Fruit fly (Drosophila melanogaster) whole organism, embryonic: Measurements from ENCODE around the gene Dh31.

ENCODE experiments used
- Ada2b ChIP-seq: fragments of 200-800 bp; sonication (Bioruptor generic); IDR thresholded peaks from 2 replicates; pipeline ENCODE4 v1.3.6; 2022; ENCODE audit warnings: missing biosample characterization, missing genetic modification characterization
- CG1024 ChIP-seq: fragments of 200-800 bp; sonication (Bioruptor generic); IDR thresholded peaks from 2 replicates; pipeline ENCODE4 v1.3.6; 2022; ENCODE audit warnings: missing biosample characterization, missing genetic modification characterization
- CG10321 ChIP-seq: fragments of 200-800 bp; sonication (Bioruptor generic); IDR thresholded peaks from 2 replicates; pipeline ENCODE4 v1.3.6; 2022; ENCODE audit warnings: missing biosample characterization, missing genetic modification characterization
- CG12219 ChIP-seq: fragments of 200-800 bp; sonication (Bioruptor generic); optimal IDR thresholded peaks from 3 replicates; lab custom pipeline; 2018; ENCODE audit warnings: missing biosample characterization, mild to moderate bottlenecking, missing genetic modification characterization
- CG13775 ChIP-seq: fragments of 200-800 bp; sonication (Bioruptor generic); optimal IDR thresholded peaks from 3 replicates; lab custom pipeline; 2017; ENCODE audit warnings: missing biosample characterization, mild to moderate bottlenecking, missing genetic modification characterization
- CG13894 ChIP-seq: fragments of 200-800 bp; sonication (Bioruptor generic); optimal IDR thresholded peaks from 3 replicates; lab custom pipeline; 2018; ENCODE audit warnings: missing biosample characterization, mild to moderate bottlenecking, missing genetic modification characterization, moderate library complexity
- CG14710 ChIP-seq: fragments of 200-800 bp; sonication (Bioruptor generic); optimal IDR thresholded peaks from 3 replicates; lab custom pipeline; 2019; ENCODE audit warnings: missing biosample characterization, mild to moderate bottlenecking, missing genetic modification characterization, moderate library complexity
- CG16815 ChIP-seq: fragments of 200-800 bp; sonication (Bioruptor generic); optimal IDR thresholded peaks from 3 replicates; lab custom pipeline; 2017; ENCODE audit warnings: missing biosample characterization, mild to moderate bottlenecking, missing genetic modification characterization
- CG1792 ChIP-seq: fragments of 200-800 bp; sonication (Bioruptor generic); optimal IDR thresholded peaks from 2 replicates; lab custom pipeline; 2016; ENCODE audit warnings: missing biosample characterization, missing genetic modification characterization
- CG18262 ChIP-seq: fragments of 200-800 bp; optimal IDR thresholded peaks from 3 replicates; lab custom pipeline; 2019; ENCODE audit warnings: missing biosample characterization, mild to moderate bottlenecking, missing genetic modification characterization, moderate library complexity
- CG2712 ChIP-seq: fragments of 200-800 bp; optimal IDR thresholded peaks from 3 replicates; lab custom pipeline; 2019; ENCODE audit warnings: missing biosample characterization, mild to moderate bottlenecking, missing genetic modification characterization, moderate library complexity
- CG2889 ChIP-seq: fragments of 200-800 bp; sonication (Bioruptor generic); IDR thresholded peaks from 3 replicates; pipeline ENCODE4 v1.3.6; 2022; ENCODE audit warnings: missing biosample characterization, missing genetic modification characterization
- CG30020 ChIP-seq: fragments of 200-800 bp; optimal IDR thresholded peaks from 2 replicates; lab custom pipeline; 2019; ENCODE audit warnings: missing biosample characterization, mild to moderate bottlenecking, missing genetic modification characterization, moderate library complexity
- CG32532 ChIP-seq: fragments of 200-800 bp; sonication (Bioruptor generic); IDR thresholded peaks from 2 replicates; pipeline ENCODE4 v1.3.6; 2022; ENCODE audit warnings: missing biosample characterization, missing genetic modification characterization
- CG3407 ChIP-seq: fragments of 200-800 bp; sonication (Bioruptor generic); optimal IDR thresholded peaks from 2 replicates; lab custom pipeline; 2018; ENCODE audit warnings: missing biosample characterization, mild to moderate bottlenecking, missing genetic modification characterization
- CG34376 ChIP-seq: fragments of 200-800 bp; sonication (Bioruptor generic); optimal IDR thresholded peaks from 2 replicates; lab custom pipeline; 2018; ENCODE audit warnings: missing biosample characterization, mild to moderate bottlenecking, missing genetic modification characterization
- CG34422 ChIP-seq: fragments of 200-800 bp; sonication (Bioruptor generic); IDR thresholded peaks from 3 replicates; pipeline ENCODE4 v1.3.6; 2022; ENCODE audit warnings: missing biosample characterization, missing genetic modification characterization
- CG4820 ChIP-seq: fragments of 200-800 bp; sonication (Bioruptor generic); optimal IDR thresholded peaks from 3 replicates; lab custom pipeline; 2016; ENCODE audit warnings: missing biosample characterization, missing genetic modification characterization
- CG6765 ChIP-seq: fragments of 200-800 bp; sonication (Bioruptor generic); optimal IDR thresholded peaks from 3 replicates; lab custom pipeline; 2017; ENCODE audit warnings: missing biosample characterization, mild to moderate bottlenecking, missing genetic modification characterization
- CG7745 ChIP-seq: fragments of 200-800 bp; sonication (Bioruptor generic); optimal IDR thresholded peaks from 2 replicates; lab custom pipeline; 2018; ENCODE audit warnings: missing biosample characterization, mild to moderate bottlenecking, missing genetic modification characterization, moderate library complexity
- CG8478 ChIP-seq: fragments of >200 bp; optimal IDR thresholded peaks from 2 replicates; lab custom pipeline; 2018
- CG8924 ChIP-seq: fragments of 200-800 bp; optimal IDR thresholded peaks from 3 replicates; lab custom pipeline; 2019; ENCODE audit warnings: missing biosample characterization, mild to moderate bottlenecking, missing genetic modification characterization, moderate library complexity
- CG9727 ChIP-seq: fragments of 200-800 bp; sonication (Bioruptor generic); optimal IDR thresholded peaks from 3 replicates; lab custom pipeline; 2017; ENCODE audit warnings: missing biosample characterization, mild to moderate bottlenecking, missing genetic modification characterization
- D19B ChIP-seq: fragments of 200-800 bp; sonication (Bioruptor generic); optimal IDR thresholded peaks from 2 replicates; lab custom pipeline; 2017; ENCODE audit warnings: missing biosample characterization, mild to moderate bottlenecking, missing genetic modification characterization
- Dad ChIP-seq: fragments of 200-800 bp; sonication (Bioruptor generic); optimal IDR thresholded peaks from 3 replicates; lab custom pipeline; 2016; ENCODE audit warnings: missing biosample characterization, missing genetic modification characterization
- Dp ChIP-seq: fragments of 200-800 bp; sonication (Bioruptor generic); optimal IDR thresholded peaks from 2 replicates; lab custom pipeline; 2018; ENCODE audit warnings: missing biosample characterization, mild to moderate bottlenecking, missing genetic modification characterization, moderate library complexity
- Eip74EF ChIP-seq, 2 experiments: fragments of 200-800 bp in 1 of 2; fragments of >200 bp in 1 of 2; sonication (Bioruptor generic) in 1 of 2; optimal IDR thresholded peaks; 2 replicates each; lab custom pipeline; 2017 to 2019; ENCODE audit warnings: missing biosample characterization in 2 of 2, missing genetic modification characterization in 2 of 2, mild to moderate bottlenecking in 1 of 2, moderate library complexity in 1 of 2
- H2.0 ChIP-seq: fragments of 200-800 bp; sonication (Bioruptor generic); IDR thresholded peaks from 2 replicates; pipeline ENCODE4 v1.3.6; 2022; ENCODE audit warnings: missing biosample characterization, missing genetic modification characterization
- Hey ChIP-seq: fragments of 200-800 bp; sonication (Bioruptor generic); optimal IDR thresholded peaks from 3 replicates; lab custom pipeline; 2018; ENCODE audit warnings: missing biosample characterization, mild to moderate bottlenecking, missing genetic modification characterization
- Hr51 ChIP-seq, 2 experiments: fragments of 200-800 bp; sonication (Bioruptor generic); optimal IDR thresholded peaks; 2 replicates in 1 of 2; 3 replicates in 1 of 2; lab custom pipeline; 2016 to 2018; ENCODE audit warnings: missing biosample characterization in 2 of 2, missing genetic modification characterization in 2 of 2, mild to moderate bottlenecking in 1 of 2, moderate library complexity in 1 of 2
- MESR4 ChIP-seq: fragments of 200-800 bp; sonication (Bioruptor generic); optimal IDR thresholded peaks from 2 replicates; lab custom pipeline; 2018; ENCODE audit warnings: missing biosample characterization, mild to moderate bottlenecking, missing genetic modification characterization, moderate library complexity
- NC2α ChIP-seq: fragments of 200-800 bp; sonication (Bioruptor generic); optimal IDR thresholded peaks from 2 replicates; lab custom pipeline; 2016; ENCODE audit warnings: missing biosample characterization, missing genetic modification characterization
- Oaz ChIP-seq: fragments of 200-800 bp; sonication (Bioruptor generic); IDR thresholded peaks from 2 replicates; pipeline ENCODE4 v1.3.6; 2022; ENCODE audit warnings: missing biosample characterization, missing genetic modification characterization
- Oli ChIP-seq: fragments of 200-800 bp; sonication (Bioruptor generic); optimal IDR thresholded peaks from 2 replicates; lab custom pipeline; 2018; ENCODE audit warnings: missing biosample characterization, mild to moderate bottlenecking, missing genetic modification characterization, moderate library complexity
- Sox102F ChIP-seq: fragments of 200-800 bp; sonication (Bioruptor generic); optimal IDR thresholded peaks from 2 replicates; lab custom pipeline; 2018; ENCODE audit warnings: missing biosample characterization, mild to moderate bottlenecking, missing genetic modification characterization, moderate library complexity
- Spps ChIP-seq: fragments of 200-800 bp; sonication (Bioruptor generic); optimal IDR thresholded peaks from 2 replicates; lab custom pipeline; 2018; ENCODE audit warnings: missing biosample characterization, mild to moderate bottlenecking, missing genetic modification characterization
- Trl ChIP-seq, 3 experiments: fragments of >200 bp in 2 of 3; fragments of 200-800 bp in 1 of 3; sonication (Bioruptor generic) in 1 of 3; optimal IDR thresholded peaks; 2 replicates in 1 of 3; 3 replicates in 2 of 3; lab custom pipeline; 2016 to 2017; ENCODE audit warnings: missing biosample characterization in 1 of 3, missing genetic modification characterization in 1 of 3
- corto ChIP-seq: fragments of 200-800 bp; sonication (Bioruptor generic); optimal IDR thresholded peaks from 2 replicates; lab custom pipeline; 2016; ENCODE audit warnings: missing biosample characterization, mild to moderate bottlenecking, missing genetic modification characterization, moderate library complexity
- crc ChIP-seq: fragments of 200-800 bp; sonication (Bioruptor generic); optimal IDR thresholded peaks from 2 replicates; lab custom pipeline; 2016; ENCODE audit warnings: missing biosample characterization, missing genetic modification characterization
- fd102C ChIP-seq: fragments of 200-800 bp; sonication (Bioruptor generic); optimal IDR thresholded peaks from 2 replicates; lab custom pipeline; 2018; ENCODE audit warnings: missing biosample characterization, mild to moderate bottlenecking, missing genetic modification characterization, moderate library complexity
- fru ChIP-seq: fragments of >200 bp; optimal IDR thresholded peaks from 2 replicates; lab custom pipeline; 2017
- gsb-n ChIP-seq: fragments of 200-800 bp; sonication (Bioruptor generic); optimal IDR thresholded peaks from 3 replicates; lab custom pipeline; 2018; ENCODE audit warnings: missing biosample characterization, mild to moderate bottlenecking, missing genetic modification characterization
- hth ChIP-seq: fragments of >200 bp; optimal IDR thresholded peaks from 2 replicates; lab custom pipeline; 2017; ENCODE audit warnings: inconsistent platforms
- nau ChIP-seq: fragments of 200-800 bp; sonication (Bioruptor generic); optimal IDR thresholded peaks from 3 replicates; lab custom pipeline; 2017; ENCODE audit warnings: missing biosample characterization, mild to moderate bottlenecking, missing genetic modification characterization, missing genetic modification reagents
- nmo ChIP-seq: fragments of 200-800 bp; sonication (Bioruptor generic); optimal IDR thresholded peaks from 2 replicates; lab custom pipeline; 2018; ENCODE audit warnings: missing biosample characterization, mild to moderate bottlenecking, missing genetic modification characterization, moderate library complexity
- nom ChIP-seq: fragments of 200-800 bp; sonication (Bioruptor generic); optimal IDR thresholded peaks from 2 replicates; lab custom pipeline; 2017; ENCODE audit warnings: missing biosample characterization, missing genetic modification characterization, mild to moderate bottlenecking, moderate library complexity, missing genetic modification reagents
- onecut ChIP-seq: fragments of 200-800 bp; sonication (Bioruptor generic); IDR thresholded peaks from 2 replicates; pipeline ENCODE4 v1.3.6; 2022; ENCODE audit warnings: missing biosample characterization, missing genetic modification characterization
- run ChIP-seq: fragments of 200-800 bp; sonication (Bioruptor generic); optimal IDR thresholded peaks from 3 replicates; lab custom pipeline; 2018; ENCODE audit warnings: missing biosample characterization, mild to moderate bottlenecking, missing genetic modification characterization
- sd ChIP-seq: fragments of 200-800 bp; sonication (Bioruptor generic); optimal IDR thresholded peaks from 3 replicates; lab custom pipeline; 2018; ENCODE audit warnings: missing biosample characterization, mild to moderate bottlenecking, missing genetic modification characterization, moderate library complexity
- seq ChIP-seq: fragments of 200-800 bp; sonication (Bioruptor generic); IDR thresholded peaks from 2 replicates; pipeline ENCODE4 v1.3.6; 2022; ENCODE audit warnings: missing biosample characterization, missing genetic modification characterization
- sug ChIP-seq: fragments of 200-800 bp; optimal IDR thresholded peaks from 2 replicates; lab custom pipeline; 2019; ENCODE audit warnings: missing biosample characterization, mild to moderate bottlenecking, missing genetic modification characterization, moderate library complexity

Dh31 gene

DNA sequence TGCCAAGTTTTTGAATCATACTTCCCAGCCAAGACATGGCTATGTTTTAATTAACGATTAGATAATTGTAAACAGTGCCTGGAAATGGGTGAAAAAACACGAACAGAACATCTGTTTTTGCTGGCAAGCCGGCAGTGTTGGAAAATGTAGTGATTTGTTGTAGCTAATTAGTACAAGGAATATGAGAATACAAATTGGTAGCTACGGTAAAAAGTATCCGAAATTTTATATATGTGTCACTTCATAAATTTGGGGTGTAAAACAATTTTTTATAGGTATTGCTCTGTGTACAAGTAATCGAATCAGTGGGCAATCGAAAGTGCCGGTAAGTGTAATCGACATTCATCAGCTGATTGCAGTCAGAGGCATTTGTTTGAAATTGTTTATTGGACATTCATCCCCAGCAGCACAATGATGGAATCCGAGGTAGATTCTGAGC, 10.6 kb upstream of the Dh31 start, which contains the start of the genes mRpL51 and Uba4 (continued):
- no peak for TF ChIP-seq CG13894 (tag; lab: Kevin White, UChicago)
- TF ChIP-seq gsb-n (tag; lab: Kevin White, UChicago): no peak
- TF ChIP-seq CG1792 (GFP tag; lab: Kevin White, UChicago): no peak
- TF ChIP-seq CG34376 (GFP tag; lab: Kevin White, UChicago): peak; percentile 35
- TF ChIP-seq NC2α: no peak
- no peak for TF ChIP-seq CG6765 (GFP tag; lab: Kevin White, UChicago)
- TF ChIP-seq nmo (GFP tag; lab: Kevin White, UChicago): peak; percentile 30
- peak in 1 of 2 experiments; percentile 10 for TF ChIP-seq Hr51 (GFP tag; optimal IDR thresholded peaks at IDR 0.05; lab: Kevin White, UChicago)
- TF ChIP-seq CG32532 (GFP tag; lab: Robert Waterston, UW): no peak
- no peak for TF ChIP-seq CG1024 (GFP tag; lab: Robert Waterston, UW)
- no peak for TF ChIP-seq corto (GFP tag; lab: Kevin White, UChicago)
- TF ChIP-seq CG16815 (GFP tag; lab: Kevin White, UChicago): no peak
- TF ChIP-seq H2.0 (GFP tag; lab: Robert Waterston, UW): no peak
- peak; percentile 65; the same call in 1 of the 3 replicates for TF ChIP-seq CG34422 (GFP tag; lab: Robert Waterston, UW)
- peak; percentile 0 for TF ChIP-seq CG4820 (GFP tag; lab: Kevin White, UChicago)
- TF ChIP-seq nau (GFP tag; lab: Kevin White, UChicago): no peak
- TF ChIP-seq D19B (GFP tag; lab: Kevin White, UChicago): no peak
- no peak for TF ChIP-seq fru (lab: Kevin White, UChicago)
- no peak for TF ChIP-seq CG2889 (GFP tag; lab: Robert Waterston, UW)
- no peak for TF ChIP-seq onecut
- TF ChIP-seq Oaz (GFP tag; lab: Robert Waterston, UW): no peak
- peak; percentile 31 for TF ChIP-seq CG30020 (tag; lab: Kevin White, UChicago)
- no peak for TF ChIP-seq Dad (GFP tag; lab: Kevin White, UChicago)
- no peak for TF ChIP-seq Ada2b (GFP tag; lab: Robert Waterston, UW)
- TF ChIP-seq CG10321: no peak
- peak; percentile 31 for TF ChIP-seq sug (tag; lab: Kevin White, UChicago)
- TF ChIP-seq hth (lab: Kevin White, UChicago): no peak
- TF ChIP-seq Dp: peak; percentile 58
- TF ChIP-seq run: no peak
- TF ChIP-seq seq (GFP tag; lab: Robert Waterston, UW): no peak
- TF ChIP-seq Spps: no peak
- no peak for TF ChIP-seq fd102C
- peak; percentile 25 for TF ChIP-seq CG18262 (tag; lab: Kevin White, UChicago)
- TF ChIP-seq Hey (tag; lab: Kevin White, UChicago): no peak
- TF ChIP-seq CG7745 (tag; lab: Kevin White, UChicago): no peak
- no peak for TF ChIP-seq crc (GFP tag; lab: Kevin White, UChicago)
- TF ChIP-seq CG8478: no peak
- TF ChIP-seq sd: no peak
- TF ChIP-seq Trl (optimal IDR thresholded peaks at IDR 0.05; lab: Kevin White, UChicago): no peak
- peak; percentile 30 for TF ChIP-seq Trl (GFP tag; optimal IDR thresholded peaks at IDR 0.05; lab: Kevin White, UChicago)
- no peak for TF ChIP-seq Eip74EF (GFP tag; optimal IDR thresholded peaks at IDR 0.05; lab: Kevin White, UChicago)
- peak; percentile 72 for TF ChIP-seq CG14710 (tag; lab: Kevin White, UChicago)
- peak; percentile 46 for TF ChIP-seq MESR4 (GFP tag; lab: Kevin White, UChicago)
- TF ChIP-seq CG13775: peak; percentile 16
- TF ChIP-seq CG3407: no peak
- no peak for TF ChIP-seq CG12219 (GFP tag; lab: Kevin White, UChicago)
- peak; percentile 20 for TF ChIP-seq CG9727 (GFP tag; lab: Kevin White, UChicago)
- no peak for TF ChIP-seq Oli (tag; lab: Kevin White, UChicago)
- no peak for TF ChIP-seq nom
- peak; percentile 53 for TF ChIP-seq CG2712 (tag; lab: Kevin White, UChicago)
- TF ChIP-seq CG8924 (tag; lab: Kevin White, UChicago): peak; percentile 9
- no peak for TF ChIP-seq Sox102F (GFP tag; lab: Kevin White, UChicago)
